Fruit fly (Drosophila melanogaster) whole organism, embryonic: Measurements from ENCODE around the gene WASp.
A peak's percentile ranks its signal among the peaks of the same experiment; 100 is the strongest.

ENCODE experiments used
- ATbp ChIP-seq: fragments of 200-800 bp; sonication (Bioruptor generic); optimal IDR thresholded peaks from 2 replicates; lab custom pipeline; 2017; ENCODE audit warnings: missing biosample characterization, mild to moderate bottlenecking, missing genetic modification characterization, missing genetic modification reagents
- Aef1 ChIP-seq: fragments of 200-800 bp; sonication (Bioruptor generic); IDR thresholded peaks from 3 replicates; pipeline ENCODE4 v1.3.6; 2022; ENCODE audit warnings: missing biosample characterization, missing genetic modification characterization
- Bteb2 ChIP-seq: fragments of 200-800 bp; sonication (Bioruptor generic); optimal IDR thresholded peaks from 2 replicates; lab custom pipeline; 2016; ENCODE audit warnings: missing biosample characterization, missing genetic modification characterization
- CG11085 ChIP-seq: fragments of 200-800 bp; sonication (Bioruptor generic); IDR thresholded peaks from 2 replicates; pipeline ENCODE4 v1.3.6; 2022; ENCODE audit warnings: missing biosample characterization, missing genetic modification characterization
- CG12071 ChIP-seq: fragments of 200-800 bp; sonication (Bioruptor generic); optimal IDR thresholded peaks from 3 replicates; lab custom pipeline; 2018; ENCODE audit warnings: missing biosample characterization, mild to moderate bottlenecking, missing genetic modification characterization
- CG13424 ChIP-seq: fragments of 200-800 bp; sonication (Bioruptor generic); optimal IDR thresholded peaks from 2 replicates; lab custom pipeline; 2019; ENCODE audit warnings: missing biosample characterization, mild to moderate bottlenecking, missing genetic modification characterization, moderate library complexity
- CG14667 ChIP-seq: fragments of 200-800 bp; sonication (Bioruptor generic); IDR thresholded peaks from 2 replicates; pipeline ENCODE4 v1.3.6; 2022; ENCODE audit warnings: missing biosample characterization, missing genetic modification characterization
- CG15601 ChIP-seq: fragments of 200-800 bp; sonication (Bioruptor generic); optimal IDR thresholded peaks from 3 replicates; lab custom pipeline; 2019; ENCODE audit warnings: missing biosample characterization, mild to moderate bottlenecking, missing genetic modification characterization, moderate library complexity
- CG16779 ChIP-seq: fragments of 200-800 bp; sonication (Bioruptor generic); IDR thresholded peaks from 2 replicates; pipeline ENCODE4 v1.3.6; 2022; ENCODE audit warnings: missing biosample characterization, missing genetic modification characterization
- CG17361 ChIP-seq: fragments of 200-800 bp; sonication (Bioruptor generic); IDR thresholded peaks from 3 replicates; pipeline ENCODE4 v1.3.6; 2022; ENCODE audit warnings: missing biosample characterization, missing genetic modification characterization
- CG18764 ChIP-seq: fragments of 200-800 bp; sonication (Bioruptor generic); optimal IDR thresholded peaks from 3 replicates; lab custom pipeline; 2016; ENCODE audit warnings: missing biosample characterization, missing genetic modification characterization
- CG31441 ChIP-seq: fragments of 200-800 bp; sonication (Bioruptor generic); IDR thresholded peaks from 2 replicates; pipeline ENCODE4 v1.3.6; 2022; ENCODE audit warnings: missing biosample characterization, missing genetic modification characterization
- CG3281 ChIP-seq: fragments of 200-800 bp; sonication (Bioruptor generic); optimal IDR thresholded peaks from 3 replicates; lab custom pipeline; 2017; ENCODE audit warnings: missing biosample characterization, mild to moderate bottlenecking, missing genetic modification characterization
- CG3726 ChIP-seq: fragments of 200-800 bp; sonication (Bioruptor generic); IDR thresholded peaks from 3 replicates; pipeline ENCODE4, ENCODE4 v1.3.6; 2022; ENCODE audit warnings: missing biosample characterization, missing genetic modification characterization
- CG4854 ChIP-seq: fragments of 200-800 bp; sonication (Bioruptor generic); optimal IDR thresholded peaks from 2 replicates; lab custom pipeline; 2016; ENCODE audit warnings: missing biosample characterization, missing genetic modification characterization, inconsistent platforms
- CG6683 ChIP-seq: fragments of 200-800 bp; sonication (Bioruptor generic); optimal IDR thresholded peaks from 2 replicates; lab custom pipeline; 2017; ENCODE audit warnings: missing biosample characterization, mild to moderate bottlenecking, missing genetic modification characterization, missing genetic modification reagents
- CG9797 ChIP-seq: fragments of 200-800 bp; sonication (Bioruptor generic); optimal IDR thresholded peaks from 3 replicates; lab custom pipeline; 2018; ENCODE audit warnings: missing biosample characterization, mild to moderate bottlenecking, missing genetic modification characterization
- CHES-1-like ChIP-seq: fragments of 200-800 bp; sonication (Bioruptor generic); optimal IDR thresholded peaks from 2 replicates; lab custom pipeline; 2016; ENCODE audit warnings: missing biosample characterization, missing genetic modification characterization
- CTCF ChIP-seq: fragments of 200-800 bp; sonication (Bioruptor generic); optimal IDR thresholded peaks from 2 replicates; lab custom pipeline; 2017; ENCODE audit warnings: missing biosample characterization, mild to moderate bottlenecking, missing genetic modification characterization, moderate library complexity
- Chrac-16 ChIP-seq: fragments of 200-800 bp; sonication (Bioruptor generic); optimal IDR thresholded peaks from 3 replicates; lab custom pipeline; 2016; ENCODE audit warnings: missing biosample characterization, missing genetic modification characterization
- D19A ChIP-seq: fragments of 200-800 bp; optimal IDR thresholded peaks from 3 replicates; lab custom pipeline; 2019; ENCODE audit warnings: missing biosample characterization, mild to moderate bottlenecking, missing genetic modification characterization, moderate library complexity
- D19B ChIP-seq: fragments of 200-800 bp; sonication (Bioruptor generic); optimal IDR thresholded peaks from 2 replicates; lab custom pipeline; 2017; ENCODE audit warnings: missing biosample characterization, mild to moderate bottlenecking, missing genetic modification characterization
- Dek ChIP-seq: fragments of 200-800 bp; sonication (Bioruptor generic); optimal IDR thresholded peaks from 3 replicates; lab custom pipeline; 2019; ENCODE audit warnings: missing biosample characterization, mild to moderate bottlenecking, missing genetic modification characterization, moderate library complexity
- Ets65A ChIP-seq: fragments of 200-800 bp; sonication (Bioruptor generic); peaks from one replicate; lab custom pipeline; 2016; ENCODE audit warnings: missing biosample characterization, missing genetic modification characterization
- Hey ChIP-seq: fragments of 200-800 bp; sonication (Bioruptor generic); optimal IDR thresholded peaks from 3 replicates; lab custom pipeline; 2018; ENCODE audit warnings: missing biosample characterization, mild to moderate bottlenecking, missing genetic modification characterization
- Hmx ChIP-seq: fragments of 200-800 bp; sonication (Bioruptor generic); optimal IDR thresholded peaks from 2 replicates; lab custom pipeline; 2016; ENCODE audit warnings: missing biosample characterization, missing genetic modification characterization
- Myb ChIP-seq: fragments of 200-800 bp; sonication (Bioruptor generic); optimal IDR thresholded peaks from 2 replicates; lab custom pipeline; 2016; ENCODE audit warnings: missing biosample characterization, missing genetic modification characterization
- NfI ChIP-seq: fragments of 200-800 bp; sonication (Bioruptor generic); optimal IDR thresholded peaks from 3 replicates; lab custom pipeline; 2018; ENCODE audit warnings: missing biosample characterization, mild to moderate bottlenecking, missing genetic modification characterization, moderate library complexity
- Opbp ChIP-seq: fragments of 200-800 bp; sonication (Bioruptor generic); IDR thresholded peaks from 3 replicates; pipeline ENCODE4 v1.3.6; 2022; ENCODE audit warnings: missing biosample characterization, missing genetic modification characterization; ENCODE audit not compliant: partially characterized antibody
- Ravus ChIP-seq: fragments of 200-800 bp; sonication (Bioruptor generic); IDR thresholded peaks from 2 replicates; pipeline ENCODE4 v1.3.6; 2022; ENCODE audit warnings: missing biosample characterization, missing genetic modification characterization
- Scr ChIP-seq: fragments of 200-800 bp; sonication (Bioruptor generic); IDR thresholded peaks from 2 replicates; pipeline ENCODE4 v1.3.6; 2022; ENCODE audit warnings: missing biosample characterization, missing genetic modification characterization; ENCODE audit not compliant: partially characterized antibody
- cad ChIP-seq: fragments of >200 bp; optimal IDR thresholded peaks from 2 replicates; lab custom pipeline; 2017; ENCODE audit warnings: missing biosample characterization, missing genetic modification characterization
- cas ChIP-seq: fragments of 200-800 bp; sonication (Bioruptor generic); IDR thresholded peaks from 2 replicates; pipeline ENCODE4 v1.3.6; 2022; ENCODE audit warnings: missing biosample characterization, missing genetic modification characterization
- crol ChIP-seq: fragments of 200-800 bp; sonication (Bioruptor generic); IDR thresholded peaks from 2 replicates; pipeline ENCODE4 v1.3.6; 2022; ENCODE audit warnings: missing biosample characterization, missing genetic modification characterization
- disco-r ChIP-seq: fragments of 200-800 bp; sonication (Bioruptor generic); optimal IDR thresholded peaks from 2 replicates; lab custom pipeline; 2016; ENCODE audit warnings: missing biosample characterization, missing genetic modification characterization
- fd3F ChIP-seq: fragments of 200-800 bp; sonication (Bioruptor generic); optimal IDR thresholded peaks from 2 replicates; lab custom pipeline; 2018; ENCODE audit warnings: missing biosample characterization, mild to moderate bottlenecking, missing genetic modification characterization, moderate library complexity
- gcm2 ChIP-seq: fragments of 200-800 bp; sonication (Bioruptor generic); optimal IDR thresholded peaks from 2 replicates; lab custom pipeline; 2016; ENCODE audit warnings: missing biosample characterization, missing genetic modification characterization
- hb ChIP-seq: fragments of 200-800 bp; sonication (Bioruptor generic); IDR thresholded peaks from 3 replicates; pipeline ENCODE4 v1.3.6; 2022; ENCODE audit warnings: missing biosample characterization, missing genetic modification characterization; ENCODE audit not compliant: partially characterized antibody
- org-1 ChIP-seq: fragments of 200-800 bp; sonication (Bioruptor generic); optimal IDR thresholded peaks from 2 replicates; lab custom pipeline; 2017; ENCODE audit warnings: missing biosample characterization, missing genetic modification characterization
- pita ChIP-seq: fragments of 200-800 bp; sonication (Bioruptor generic); optimal IDR thresholded peaks from 2 replicates; lab custom pipeline; 2017; ENCODE audit warnings: missing biosample characterization, mild to moderate bottlenecking, missing genetic modification characterization
- ranshi ChIP-seq: fragments of 200-800 bp; sonication (Bioruptor generic); IDR thresholded peaks from 2 replicates; pipeline ENCODE4 v1.3.6; 2022; ENCODE audit warnings: missing biosample characterization, missing genetic modification characterization
- salm ChIP-seq: fragments of 200-800 bp; sonication (Bioruptor generic); optimal IDR thresholded peaks from 2 replicates; lab custom pipeline; 2018; ENCODE audit warnings: missing biosample characterization, mild to moderate bottlenecking, missing genetic modification characterization
- sens-2 ChIP-seq: fragments of 200-800 bp; sonication (Bioruptor generic); IDR thresholded peaks from 2 replicates; pipeline ENCODE4 v1.3.6; 2022; ENCODE audit warnings: missing biosample characterization, missing genetic modification characterization
- slou ChIP-seq: fragments of 200-800 bp; sonication (Bioruptor generic); optimal IDR thresholded peaks from 3 replicates; lab custom pipeline; 2016; ENCODE audit warnings: missing biosample characterization, missing genetic modification characterization
- slp2 ChIP-seq: fragments of 200-800 bp; sonication (Bioruptor generic); optimal IDR thresholded peaks from 2 replicates; lab custom pipeline; 2016; ENCODE audit warnings: missing biosample characterization, missing genetic modification characterization
- sna ChIP-seq: fragments of 200-800 bp; sonication (Bioruptor generic); IDR thresholded peaks from 2 replicates; pipeline ENCODE4 v1.3.6; 2022; ENCODE audit warnings: missing biosample characterization, missing genetic modification characterization; ENCODE audit not compliant: partially characterized antibody
- sqz ChIP-seq: fragments of 200-800 bp; sonication (Bioruptor generic); optimal IDR thresholded peaks from 3 replicates; lab custom pipeline; 2018; ENCODE audit warnings: missing biosample characterization, mild to moderate bottlenecking, missing genetic modification characterization
- tgo ChIP-seq: fragments of 200-800 bp; sonication (Bioruptor generic); IDR thresholded peaks from 3 replicates; pipeline ENCODE4 v1.3.6; 2022; ENCODE audit warnings: missing biosample characterization, missing genetic modification characterization
- trem ChIP-seq: fragments of 200-800 bp; optimal IDR thresholded peaks from 3 replicates; lab custom pipeline; 2019; ENCODE audit warnings: missing biosample characterization, mild to moderate bottlenecking, missing genetic modification characterization, moderate library complexity
- wdn ChIP-seq: fragments of 200-800 bp; sonication (Bioruptor generic); IDR thresholded peaks from 2 replicates; pipeline ENCODE4 v1.3.6; 2022; ENCODE audit warnings: missing biosample characterization, missing genetic modification characterization
- yki ChIP-seq: fragments of >200 bp; optimal IDR thresholded peaks from 3 replicates; lab custom pipeline; 2018

The WASp gene

dm6 chr3R:28880066-28880842 lies 48.4 kb upstream of the WASp start, which contains the start of the genes Nepl19 and Nepl20 (continued):
- TF ChIP-seq cad (GFP tag; lab: Kevin White, UChicago): no peak
- TF ChIP-seq NfI: peak; percentile 51
- no peak for TF ChIP-seq slou
- TF ChIP-seq CG11085 (GFP tag; lab: Robert Waterston, UW): peak; percentile 61
- TF ChIP-seq CG6683 (GFP tag; lab: Kevin White, UChicago): peak; percentile 67
- TF ChIP-seq Bteb2: peak; percentile 45
- TF ChIP-seq Chrac-16: peak; percentile 71
- TF ChIP-seq cas (GFP tag; lab: Robert Waterston, UW): peak; percentile 42; the same call in 1 of the 2 replicates
- no peak for TF ChIP-seq Opbp (GFP tag; lab: Robert Waterston, UW)
- peak; percentile 34; the same call in 1 of the 2 replicates for TF ChIP-seq Ravus (GFP tag; lab: Robert Waterston, UW)
- peak; percentile 80 for TF ChIP-seq org-1 (GFP tag; lab: Kevin White, UChicago)
- TF ChIP-seq CG12071 (GFP tag; lab: Kevin White, UChicago): peak; percentile 81
- TF ChIP-seq CG13424 (tag; lab: Kevin White, UChicago): peak; percentile 76
- TF ChIP-seq hb (GFP tag; lab: Robert Waterston, UW): no peak
- no peak for TF ChIP-seq Hey (tag; lab: Kevin White, UChicago)
- TF ChIP-seq CHES-1-like: no peak
- TF ChIP-seq CG31441 (GFP tag; lab: Robert Waterston, UW): peak; percentile 82
- TF ChIP-seq yki: no peak
- TF ChIP-seq Ets65A (GFP tag; lab: Kevin White, UChicago): peak; percentile 91
- TF ChIP-seq disco-r (GFP tag; lab: Kevin White, UChicago): peak; percentile 4
- TF ChIP-seq CG14667 (GFP tag; lab: Robert Waterston, UW): peak; percentile 71
- TF ChIP-seq slp2 (GFP tag; lab: Kevin White, UChicago): no peak
- TF ChIP-seq Aef1 (GFP tag; lab: Robert Waterston, UW): peak; percentile 56; the same call in 2 of the 3 replicates
- TF ChIP-seq CTCF: no peak
- TF ChIP-seq CG9797: no peak
- TF ChIP-seq CG15601 (tag; lab: Kevin White, UChicago): no peak
- TF ChIP-seq ranshi (GFP tag; lab: Robert Waterston, UW): peak; percentile 78
- no peak for TF ChIP-seq Hmx (GFP tag; lab: Kevin White, UChicago)
- TF ChIP-seq crol (GFP tag; lab: Robert Waterston, UW): peak; percentile 44
- peak; percentile 66 for TF ChIP-seq sens-2 (GFP tag; lab: Robert Waterston, UW)
- peak; percentile 38 for TF ChIP-seq gcm2 (GFP tag; lab: Kevin White, UChicago)
- TF ChIP-seq Myb (GFP tag; lab: Kevin White, UChicago): peak; percentile 29
- TF ChIP-seq fd3F (GFP tag; lab: Kevin White, UChicago): peak; percentile 51
- TF ChIP-seq CG16779 (GFP tag; lab: Robert Waterston, UW): peak; percentile 62; the same call in 1 of the 2 replicates
- TF ChIP-seq wdn: peak; percentile 74
- peak; percentile 83 for TF ChIP-seq tgo (GFP tag; lab: Robert Waterston, UW)
- TF ChIP-seq CG4854 (GFP tag; lab: Kevin White, UChicago): no peak
- TF ChIP-seq Scr (GFP tag; lab: Robert Waterston, UW): peak; percentile 32; the same call in 1 of the 2 replicates
- TF ChIP-seq D19A (tag; lab: Kevin White, UChicago): peak; percentile 70
- peak; percentile 45 for TF ChIP-seq salm
- peak; percentile 33 for TF ChIP-seq D19B (GFP tag; lab: Kevin White, UChicago)
- TF ChIP-seq sna (GFP tag; lab: Robert Waterston, UW): no peak
- peak; percentile 71 for TF ChIP-seq ATbp (GFP tag; lab: Kevin White, UChicago)
- peak; percentile 67 for TF ChIP-seq Dek
- no peak for TF ChIP-seq pita (GFP tag; lab: Kevin White, UChicago)
- 0 out of 3 replicates have a peak, but pooled peaks have one; percentile 30 for TF ChIP-seq CG3726 (GFP tag; lab: Robert Waterston, UW)
- peak; percentile 50 for TF ChIP-seq trem
- peak; percentile 54 for TF ChIP-seq CG18764 (GFP tag; lab: Kevin White, UChicago)
- TF ChIP-seq sqz: no peak
- TF ChIP-seq CG3281 (GFP tag; lab: Kevin White, UChicago): peak; percentile 79
- TF ChIP-seq CG17361 (GFP tag; lab: Robert Waterston, UW): peak; percentile 71; the same call in 2 of the 3 replicates
